Worm (Caenorhabditis elegans): ENCODE results near the gene F46C5.1.

Gene F46C5.1

ce11 chrII:8830917-8831316, 9.9 kb upstream of the F46C5.1 start:
- TF ChIP-seq unc-62 (GFP tag; optimal IDR thresholded peaks at IDR 0.05): no peak

DNA sequence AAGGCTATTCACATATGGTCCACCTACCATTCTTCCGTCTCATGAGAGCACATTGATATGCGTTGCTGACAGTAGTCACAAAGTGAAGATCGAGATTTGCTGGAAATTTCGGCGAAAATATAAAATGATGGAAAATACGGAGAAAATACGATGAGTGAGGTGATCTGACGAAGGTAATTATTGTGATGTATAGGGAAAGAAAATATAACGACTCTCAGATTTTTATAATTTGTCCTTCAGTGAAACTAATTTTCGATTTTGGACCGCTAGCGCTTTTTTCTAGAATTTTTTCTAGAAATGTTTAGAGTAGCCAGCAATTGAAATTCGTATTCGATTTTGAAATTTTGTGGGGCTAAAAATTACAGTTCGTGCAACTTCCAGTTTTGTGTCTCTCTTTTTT, 8.2 kb upstream of the F46C5.1 start, which contains the start of gene F46C5.2:
Gene F46C5.2, minus strand, starts transcription at position 101 of the 400 bp plus-strand sequence.
- no peak for TF ChIP-seq unc-62 (GFP tag; optimal IDR thresholded peaks at IDR 0.05)

- no peak for TF ChIP-seq unc-62 (GFP tag; optimal IDR thresholded peaks at IDR 0.05)
Measured at ce11 chrII:8825769-8826168, 4.8 kb upstream of the F46C5.1 start, which contains the start of gene nas-25. nas-25 (plus strand) TSS chrII:8826069.

- no peak for TF ChIP-seq unc-62 (GFP tag; optimal IDR thresholded peaks at IDR 0.05)
Measured at ce11 chrII:8822711-8823110, 1.7 kb upstream of the F46C5.1 start.

DNA sequence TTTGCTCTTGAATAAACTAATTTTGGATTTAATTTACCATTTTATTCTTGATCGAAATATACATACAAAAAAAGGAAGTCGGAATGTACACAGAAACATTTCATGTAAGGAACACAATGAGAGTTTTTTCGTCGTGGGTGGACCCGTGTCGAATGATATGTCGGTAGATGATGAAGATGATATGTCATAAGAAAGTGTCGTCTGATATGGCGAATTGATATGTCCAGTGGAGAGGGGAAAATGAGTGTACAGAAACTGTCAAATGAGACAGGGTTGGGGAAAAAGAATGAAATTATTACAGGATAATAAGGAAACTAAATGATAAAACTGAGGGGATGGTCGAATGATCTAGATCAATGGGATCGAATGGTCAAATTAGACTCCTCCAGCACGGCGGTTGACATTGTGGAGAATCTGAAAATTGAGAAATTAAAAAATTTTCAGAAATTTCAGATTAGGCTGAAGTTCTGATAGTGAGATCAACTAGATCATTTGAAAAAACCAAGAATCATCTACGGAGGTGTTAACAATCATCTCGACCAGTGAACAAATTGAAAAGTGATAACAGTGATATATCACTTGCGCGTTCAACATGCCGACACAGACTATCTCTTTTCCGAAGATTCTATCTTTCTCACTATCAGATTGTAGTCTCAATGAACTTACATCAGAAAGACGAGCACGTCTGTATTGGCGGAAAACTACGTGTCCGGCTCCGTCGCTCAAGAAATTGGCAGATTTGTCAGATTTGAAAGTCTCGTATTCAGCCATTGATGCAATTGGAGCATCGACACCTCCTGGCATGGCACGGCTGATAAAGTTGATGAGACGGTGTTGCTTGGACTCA, 641 bp downstream of the F46C5.1 start:
- TF ChIP-seq unc-62 (GFP tag; optimal IDR thresholded peaks at IDR 0.05): no peak

DNA sequence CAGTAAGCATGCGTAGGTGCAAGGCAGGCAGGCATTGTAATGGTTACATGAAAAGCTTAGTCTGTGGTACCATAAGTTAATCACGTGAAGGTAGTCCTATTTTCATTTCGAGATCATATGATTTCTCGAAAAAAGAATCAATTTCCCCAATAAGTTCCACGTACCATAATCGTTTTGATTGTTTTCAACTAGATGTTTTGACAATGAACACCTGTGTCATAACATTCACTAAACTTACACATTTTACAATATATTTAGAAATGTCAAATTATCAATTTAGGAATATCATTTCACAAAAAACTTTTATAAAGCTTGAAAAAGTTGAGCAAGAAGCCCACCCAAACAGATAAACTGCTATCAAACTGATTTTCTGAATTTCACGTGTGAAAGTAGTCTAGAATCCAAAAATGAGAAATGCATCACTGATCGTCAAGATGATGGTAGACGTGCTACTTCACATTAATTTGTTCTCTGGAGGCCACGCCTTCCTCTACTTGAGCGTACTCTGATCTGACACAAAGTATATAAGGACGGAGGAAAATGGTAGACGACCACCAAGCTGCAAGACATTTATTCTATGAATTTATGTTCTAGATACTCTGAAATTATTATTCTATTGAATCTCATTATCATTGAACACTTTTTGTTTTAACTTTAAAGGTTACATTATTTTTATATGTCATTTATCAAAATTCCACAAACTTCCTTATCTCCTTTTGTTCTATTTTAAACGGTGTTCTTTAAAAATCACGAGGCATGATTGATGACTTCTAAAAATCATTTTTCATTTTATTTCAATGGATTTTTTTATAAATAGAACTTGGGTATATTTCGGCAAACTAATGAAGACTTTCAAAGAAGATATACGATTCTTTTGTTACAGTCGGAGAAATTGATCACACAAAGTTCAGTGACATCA, 1.8 kb downstream of the F46C5.1 start, which contains the start of gene F46C5.10:
Gene F46C5.10, minus strand, starts transcription at position 51 of the 919 bp plus-strand sequence.
- no peak for TF ChIP-seq unc-62 (GFP tag; optimal IDR thresholded peaks at IDR 0.05)

DNA sequence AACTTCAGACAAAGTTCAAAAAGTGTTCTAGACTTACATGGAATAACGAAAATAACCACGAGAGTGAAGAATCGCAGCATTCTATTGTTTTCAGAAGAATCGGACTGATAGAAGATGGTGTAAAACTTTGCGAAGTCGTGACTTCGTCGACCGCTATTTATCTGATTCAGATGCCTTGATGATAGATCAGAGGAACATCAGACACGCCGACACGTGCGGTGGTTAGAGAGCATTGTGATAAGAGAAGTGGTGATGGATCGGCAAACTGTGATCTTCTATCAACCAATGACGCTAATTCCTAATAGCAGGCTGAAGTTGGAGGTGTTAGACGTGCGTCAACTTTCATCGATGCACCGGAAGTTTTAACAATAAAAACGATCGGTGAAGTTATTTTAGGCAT, 2.7 kb downstream of the F46C5.1 start:
- TF ChIP-seq unc-62 (GFP tag; optimal IDR thresholded peaks at IDR 0.05): no peak

DNA sequence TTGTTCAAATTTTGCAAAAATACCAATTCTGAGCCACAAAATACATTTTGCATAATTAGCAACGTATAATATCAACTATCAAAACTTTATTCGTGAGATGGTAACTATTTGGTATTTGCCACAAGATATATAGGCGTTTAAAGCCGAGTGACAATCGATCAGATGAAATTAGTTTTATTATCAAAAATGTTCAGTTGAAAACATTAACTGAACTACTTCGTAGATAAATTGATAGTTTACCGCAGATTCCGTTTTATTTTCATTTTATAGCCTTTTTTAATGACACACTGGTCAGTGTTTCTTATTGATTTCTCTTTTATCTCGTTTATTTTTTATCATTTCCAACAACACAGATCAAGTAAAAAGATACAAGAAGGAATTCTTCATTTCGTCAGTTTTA, 3.8 kb downstream of the F46C5.1 start:
- TF ChIP-seq unc-62 (GFP tag; optimal IDR thresholded peaks at IDR 0.05): no peak

ce11 chrII:8814231-8814630, 6.8 kb downstream of the F46C5.1 start:
- TF ChIP-seq unc-62 (GFP tag; optimal IDR thresholded peaks at IDR 0.05): no peak

- TF ChIP-seq unc-62 (GFP tag; optimal IDR thresholded peaks at IDR 0.05): no peak
Measured at ce11 chrII:8813659-8814058, 7.3 kb downstream of the F46C5.1 start.

ce11 chrII:8812346-8812745, 8.6 kb downstream of the F46C5.1 start:
- TF ChIP-seq unc-62 (GFP tag; optimal IDR thresholded peaks at IDR 0.05): no peak

ce11 chrII:8811825-8812224, 9.2 kb downstream of the F46C5.1 start:
- no peak for TF ChIP-seq unc-62 (GFP tag; optimal IDR thresholded peaks at IDR 0.05)

DNA sequence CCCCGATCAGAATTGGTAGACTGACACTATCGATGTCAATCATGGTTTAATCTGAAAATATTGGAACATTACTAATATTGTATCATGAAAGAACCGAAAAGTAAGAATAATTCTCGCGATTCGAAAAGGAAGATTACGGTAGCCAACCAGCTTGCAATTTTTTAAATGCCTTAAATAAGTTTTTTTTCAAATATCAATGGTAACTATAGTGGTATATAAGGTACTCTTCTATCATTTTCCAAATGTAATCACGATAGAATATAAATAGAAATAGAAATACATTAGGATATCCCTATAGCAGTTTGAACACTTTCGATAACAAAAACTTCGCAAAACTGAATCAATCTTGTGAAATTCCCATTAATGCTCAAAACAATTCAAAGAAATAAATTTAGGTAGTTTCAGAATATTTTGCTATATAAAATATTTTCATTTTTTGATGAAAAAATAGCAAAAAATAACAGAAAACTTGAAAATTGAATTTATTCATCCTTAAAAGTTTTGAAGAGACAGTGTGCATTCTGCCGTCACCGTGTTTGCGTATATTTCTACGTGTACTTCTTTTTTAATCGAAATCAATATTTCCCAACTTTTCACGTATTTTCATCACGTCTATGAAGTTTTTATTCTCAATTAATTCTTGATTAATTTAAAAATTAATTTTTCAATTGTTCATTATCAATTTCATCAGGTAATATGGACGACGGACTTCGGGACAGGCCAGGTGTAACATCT, 10.1 kb downstream of the F46C5.1 start, which contains the start of the genes F46C5.9 and rer-1:
Gene F46C5.9, minus strand, starts transcription at position 51 of the 735 bp plus-strand sequence.
Gene rer-1, plus strand, starts transcription at position 692 of the 735 bp plus-strand sequence.
- TF ChIP-seq unc-62 (GFP tag; optimal IDR thresholded peaks at IDR 0.05): no peak

ce11 chrII:8808482-8808881, 12.5 kb downstream of the F46C5.1 start, which contains the start of gene F07H5.10:
F07H5.10 (minus strand) TSS chrII:8808582.
- no peak for TF ChIP-seq unc-62 (GFP tag; optimal IDR thresholded peaks at IDR 0.05)

DNA sequence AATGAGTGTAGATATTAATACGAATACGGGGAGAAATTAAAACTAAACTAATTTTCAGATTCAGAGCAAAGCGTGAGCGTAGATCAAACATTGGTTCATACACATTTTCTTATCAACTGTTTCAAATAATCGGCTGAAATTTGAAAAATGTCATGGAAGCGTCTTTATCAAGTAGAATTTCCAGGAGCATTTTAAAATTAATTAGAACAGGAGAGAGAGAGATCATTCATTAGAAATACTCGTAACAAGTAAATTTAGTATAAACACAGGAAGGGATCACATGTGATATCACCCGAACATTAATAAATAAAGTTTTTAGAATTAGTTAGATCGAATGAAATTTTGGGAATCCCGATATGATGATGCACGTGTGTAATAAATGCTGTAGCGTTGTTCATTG, 14.1 kb downstream of the F46C5.1 start, which contains the start of gene pho-13:
Gene pho-13, minus strand, starts transcription at position 101 of the 400 bp plus-strand sequence.
- TF ChIP-seq unc-62 (GFP tag; optimal IDR thresholded peaks at IDR 0.05): no peak

All from whole organism, dauer.